Fruit fly (Drosophila melanogaster): Measurements from ENCODE around the gene scf.

scf gene

DNA sequence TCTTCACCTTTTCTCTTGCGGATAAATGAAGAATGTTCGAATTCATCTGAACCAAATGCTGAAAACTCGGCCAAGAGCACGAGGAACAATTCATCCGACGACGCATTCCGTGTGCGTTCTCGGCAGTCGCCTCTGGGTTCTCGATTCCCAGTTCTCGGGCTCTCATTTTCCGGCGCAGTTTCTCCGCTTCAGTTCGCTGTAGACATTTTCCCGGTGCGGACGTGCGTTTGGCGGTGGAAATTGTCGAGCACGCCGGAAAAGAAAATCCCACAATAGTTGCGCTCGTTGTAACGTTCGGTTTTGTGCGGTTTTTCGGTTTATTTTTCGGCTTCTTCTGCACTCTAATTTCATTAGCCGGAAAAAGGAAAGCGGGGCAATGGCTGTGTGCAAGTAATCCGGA, 22.7 kb upstream of the scf start, which contains the start of gene CG32333:
TSS of gene CG32333 (plus strand) at position 190 of the 400 bp plus-strand sequence.
- TF ChIP-seq tj (GFP tag; optimal IDR thresholded peaks at IDR 0.05) (no peak), CG5204 (GFP tag; optimal IDR thresholded peaks at IDR 0.05) (no peak), toe (GFP tag; optimal IDR thresholded peaks at IDR 0.05) (no peak), Mnt (GFP tag; optimal IDR thresholded peaks at IDR 0.05) (no peak), CG7101 (tag; optimal IDR thresholded peaks at IDR 0.05) (no peak)

DNA sequence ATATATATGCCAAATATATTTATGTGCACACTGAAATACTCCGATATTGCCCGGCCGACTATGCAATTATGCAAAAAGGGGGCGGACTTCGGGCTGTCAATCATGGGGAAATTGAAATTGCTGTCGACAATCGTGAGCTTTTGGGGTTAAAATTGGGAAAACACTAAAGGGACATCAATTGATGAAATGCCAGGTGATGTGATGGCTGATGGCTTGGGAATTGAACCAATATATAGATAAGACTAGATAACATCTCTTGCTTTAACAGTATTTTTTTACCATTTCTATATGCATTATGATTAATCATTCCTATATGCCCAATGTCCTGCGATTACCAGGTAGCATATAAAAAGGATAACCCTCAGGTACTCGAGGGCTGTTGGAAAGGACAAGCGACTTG, 20.5 kb upstream of the scf start:
- TF ChIP-seq CG5204 (GFP tag; optimal IDR thresholded peaks at IDR 0.05) = no peak
- TF ChIP-seq CG33017 (tag; optimal IDR thresholded peaks at IDR 0.05) = no peak
- no peak for TF ChIP-seq bab1 (GFP tag; optimal IDR thresholded peaks at IDR 0.05)
- TF ChIP-seq cnc (optimal IDR thresholded peaks at IDR 0.05) = no peak

DNA sequence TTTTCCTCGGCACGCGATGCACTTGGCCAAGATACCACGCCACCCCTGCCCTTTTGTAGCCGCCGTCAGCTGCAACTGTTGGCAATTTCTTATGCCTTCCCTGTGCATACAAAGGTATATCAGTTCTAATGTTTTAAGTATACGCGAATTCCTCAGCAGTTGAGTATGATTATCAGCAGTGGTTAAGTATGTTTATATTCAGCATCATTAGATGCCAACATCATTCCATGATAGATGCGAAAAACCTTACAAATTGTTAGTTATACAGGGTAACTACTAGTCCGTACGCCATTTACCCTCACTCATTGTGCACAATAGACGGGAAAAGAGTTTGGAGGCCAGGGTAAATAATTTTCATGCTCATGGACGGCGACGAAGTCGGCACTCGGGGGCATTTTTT, 18.8 kb upstream of the scf start:
- TF ChIP-seq CG7045 (GFP tag; optimal IDR thresholded peaks at IDR 0.05) = no peak
- TF ChIP-seq Crg-1 (GFP tag; optimal IDR thresholded peaks at IDR 0.05) = no peak
- TF ChIP-seq CG33017 (tag; optimal IDR thresholded peaks at IDR 0.05) = no peak
- no peak for TF ChIP-seq CG12768 (GFP tag; optimal IDR thresholded peaks at IDR 0.05)
- TF ChIP-seq Mnt (GFP tag; optimal IDR thresholded peaks at IDR 0.05) = no peak
- no peak for TF ChIP-seq cnc (optimal IDR thresholded peaks at IDR 0.05)

DNA sequence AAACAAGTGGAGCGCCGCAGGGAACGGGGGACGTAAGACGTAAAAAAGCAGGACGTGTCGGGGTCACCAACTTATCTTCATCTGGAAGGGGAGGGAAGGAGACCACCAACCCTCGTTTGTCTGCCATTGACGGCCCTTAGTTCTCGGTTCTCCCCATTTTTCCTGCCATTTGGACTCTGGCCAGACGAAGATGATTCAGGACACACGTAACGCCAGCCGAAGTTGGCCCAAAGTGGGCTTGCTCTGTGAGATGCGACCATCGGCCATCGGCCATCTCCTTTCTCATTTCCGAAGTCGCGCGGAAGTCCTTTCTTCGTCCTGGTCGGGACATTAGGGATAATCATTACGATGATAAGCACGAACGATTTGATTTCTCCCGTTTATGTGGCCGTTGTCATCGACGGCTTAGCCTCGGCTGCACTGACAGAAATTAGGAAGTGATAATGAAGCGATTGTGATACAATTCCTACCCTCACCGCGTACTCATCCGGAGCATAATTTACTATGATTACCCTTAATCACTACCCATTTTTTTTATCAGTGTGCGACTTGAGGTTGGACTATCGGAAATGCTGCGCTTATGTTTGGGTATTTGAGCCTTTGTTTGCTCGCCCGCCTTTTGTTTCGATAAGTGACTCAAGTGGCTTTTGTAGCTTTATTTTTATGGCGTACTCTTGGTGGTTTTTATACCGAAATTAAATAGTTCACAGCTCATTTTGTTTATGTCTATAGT, 17.4 kb upstream of the scf start:
- no peak for TF ChIP-seq tj (GFP tag; optimal IDR thresholded peaks at IDR 0.05)

DNA sequence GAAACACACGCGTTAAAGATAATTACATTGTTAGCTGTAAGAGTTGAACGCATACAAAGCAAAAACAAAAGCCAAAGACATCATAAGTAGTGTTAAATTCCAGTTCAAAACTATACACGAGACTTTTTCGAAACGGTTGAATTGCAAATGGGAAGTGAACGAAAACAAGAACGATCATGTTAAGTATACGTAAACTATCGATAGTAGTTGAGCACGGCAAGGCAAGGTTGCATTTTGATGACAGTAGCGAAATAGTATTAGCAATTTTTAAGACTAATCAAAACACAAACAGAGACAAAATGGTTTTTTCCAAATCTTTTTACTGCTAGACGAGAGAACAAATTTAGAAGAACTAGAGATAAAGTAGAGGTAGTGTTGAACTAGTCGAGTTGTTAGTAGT, 3.6 kb upstream of the scf start:
- no peak for TF ChIP-seq kay (GFP tag; ENCODE audit: borderline replicate concordance)
- no peak for TF ChIP-seq CG7101 (tag; optimal IDR thresholded peaks at IDR 0.05)
- TF ChIP-seq CG1620 (GFP tag; optimal IDR thresholded peaks at IDR 0.05) = no peak
- no peak for TF ChIP-seq cnc (optimal IDR thresholded peaks at IDR 0.05)

DNA sequence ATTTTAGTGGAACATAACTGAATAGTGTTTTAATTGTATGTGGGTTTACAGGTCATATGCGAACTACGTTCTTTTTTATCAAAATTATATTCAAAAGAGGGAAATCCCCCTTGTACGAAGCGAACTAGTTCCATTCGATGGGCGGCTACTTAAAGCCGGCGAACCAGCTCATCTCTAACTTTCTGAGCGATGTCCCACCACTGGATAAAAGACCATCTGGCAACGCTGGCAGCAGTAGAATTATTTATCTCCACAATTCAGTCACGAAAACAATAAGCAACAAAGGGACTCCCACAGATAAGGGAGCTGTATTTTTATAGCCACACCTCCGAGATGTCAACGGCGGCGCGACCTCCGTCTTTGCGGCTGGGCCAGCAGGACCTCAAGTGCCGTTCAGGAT, 2.8 kb upstream of the scf start, which contains the start of gene Rabex-5:
TSS of gene Rabex-5 (plus strand) at position 221 of the 400 bp plus-strand sequence.
- TF ChIP-seq tj (GFP tag; optimal IDR thresholded peaks at IDR 0.05) = no peak
- TF ChIP-seq CG1620 (GFP tag; optimal IDR thresholded peaks at IDR 0.05) = peak; percentile 49
- TF ChIP-seq pad (GFP tag; optimal IDR thresholded peaks at IDR 0.05) = peak; percentile 2

DNA sequence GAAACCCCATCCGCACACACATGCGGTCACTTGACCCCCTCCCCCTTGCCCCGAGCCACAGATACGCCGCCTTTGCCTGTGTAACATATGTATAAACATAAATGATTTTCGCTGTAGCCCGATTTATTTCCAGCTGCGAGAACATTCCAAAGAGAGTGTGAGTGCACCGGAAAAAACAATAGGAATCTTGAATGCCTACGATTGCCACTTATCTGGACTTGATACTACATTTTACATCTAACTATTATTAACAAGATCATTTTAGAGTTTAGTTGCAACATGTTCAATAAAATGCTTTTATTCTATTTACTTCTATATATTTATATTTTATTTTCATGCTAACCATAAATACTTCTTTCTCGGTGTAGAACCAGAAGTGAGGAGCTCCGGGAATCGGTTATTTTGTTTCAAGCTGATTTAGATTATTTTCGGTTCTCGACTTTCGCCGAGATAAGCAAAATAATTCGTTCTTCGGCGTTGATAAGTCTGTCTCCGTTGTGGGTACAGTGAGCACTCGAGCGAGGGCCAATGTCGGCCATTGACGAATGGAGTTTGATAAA, 1.7 kb downstream of the scf start:
- TF ChIP-seq CG5204 (GFP tag; optimal IDR thresholded peaks at IDR 0.05) (no peak), Crg-1 (GFP tag; optimal IDR thresholded peaks at IDR 0.05) (no peak), ovo (GFP tag; optimal IDR thresholded peaks at IDR 0.05) (no peak), CG14711 (tag; optimal IDR thresholded peaks at IDR 0.05) (peak; percentile 80), CG12768 (GFP tag; optimal IDR thresholded peaks at IDR 0.05) (peak; percentile 3), tj (GFP tag; optimal IDR thresholded peaks at IDR 0.05) (peak; percentile 98), CG33017 (tag; optimal IDR thresholded peaks at IDR 0.05) (peak; percentile 52), Mnt (GFP tag; optimal IDR thresholded peaks at IDR 0.05) (no peak), CG1620 (GFP tag; optimal IDR thresholded peaks at IDR 0.05) (no peak), CG11617 (GFP tag; optimal IDR thresholded peaks at IDR 0.05) (peak; percentile 52), pad (GFP tag; optimal IDR thresholded peaks at IDR 0.05) (peak; percentile 67), CG7101 (tag; optimal IDR thresholded peaks at IDR 0.05) (peak; percentile 76), toe (GFP tag; optimal IDR thresholded peaks at IDR 0.05) (no peak), cnc (optimal IDR thresholded peaks at IDR 0.05) (no peak), cic (GFP tag; optimal IDR thresholded peaks at IDR 0.05) (no peak), CG7045 (GFP tag; optimal IDR thresholded peaks at IDR 0.05) (peak; percentile 44), bab1 (GFP tag; optimal IDR thresholded peaks at IDR 0.05) (peak; percentile 91), Hr96 (GFP tag; optimal IDR thresholded peaks at IDR 0.05) (no peak), Clk (GFP tag; optimal IDR thresholded peaks at IDR 0.05) (no peak), kay (GFP tag; ENCODE audit: borderline replicate concordance) (no peak)

DNA sequence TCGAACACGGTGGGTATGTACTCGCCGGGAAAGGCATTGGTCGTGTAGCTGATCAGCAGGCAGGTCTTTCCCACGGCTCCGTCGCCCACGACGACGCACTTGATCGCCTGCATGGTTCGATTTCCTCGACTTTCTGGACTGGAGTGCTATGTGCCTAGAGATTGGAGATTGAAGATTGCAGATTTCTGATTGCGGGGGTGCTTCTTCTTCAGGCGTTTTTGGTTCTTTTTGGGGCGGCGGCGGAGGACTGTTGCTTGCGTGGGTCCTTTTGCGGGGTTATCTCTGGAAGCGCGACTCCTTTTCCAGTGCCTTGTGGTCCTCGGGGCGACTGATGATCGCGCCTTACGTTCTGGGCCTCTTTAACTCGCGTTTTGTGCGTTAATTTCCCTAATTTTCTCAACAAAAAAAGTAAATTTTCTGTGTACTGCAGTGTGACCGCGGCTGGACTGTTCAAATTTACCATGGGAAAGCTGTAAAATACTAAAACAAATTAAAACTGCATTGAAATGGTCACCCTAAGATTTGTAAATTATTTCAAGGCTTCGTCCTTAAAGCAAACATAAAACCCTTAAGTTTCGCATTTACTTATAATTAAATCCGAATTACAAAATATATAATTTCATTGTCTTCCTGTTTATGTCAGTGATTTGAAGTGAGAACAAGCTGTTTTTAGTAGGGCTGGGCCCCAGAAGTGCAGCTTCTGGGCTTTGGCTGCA, 3.9 kb downstream of the scf start, which contains the start of the genes Rac1 and Acat2:
TSS of gene Rac1 (minus strand) at position 450 of the 716 bp plus-strand sequence.
TSS of gene Acat2 (plus strand) at position 711 of the 716 bp plus-strand sequence.
- no peak for TF ChIP-seq Hr96 (GFP tag; optimal IDR thresholded peaks at IDR 0.05)
- peak; percentile 29 for TF ChIP-seq CG1620 (GFP tag; optimal IDR thresholded peaks at IDR 0.05)
- peak; percentile 17 for TF ChIP-seq CG14711 (tag; optimal IDR thresholded peaks at IDR 0.05)
- peak; percentile 3 for TF ChIP-seq CG11617 (GFP tag; optimal IDR thresholded peaks at IDR 0.05)
- TF ChIP-seq bab1 (GFP tag; optimal IDR thresholded peaks at IDR 0.05) = peak; percentile 44
